Worm (Caenorhabditis elegans) whole organism, late embryonic: ENCODE data around the gene skih-2.

Experiments
- sdc-2 ChIP-seq: sonication (generic microtip); optimal IDR thresholded peaks from 2 replicates; lab custom pipeline; 2016; ENCODE audit warnings: missing genotype, missing genetic modification characterization, missing compliant biosample characterization
- ztf-16 ChIP-seq: sonication (generic microtip); optimal IDR thresholded peaks from 2 replicates; lab custom pipeline; 2017; ENCODE audit warnings: missing genetic modification characterization, missing compliant biosample characterization

DNA sequence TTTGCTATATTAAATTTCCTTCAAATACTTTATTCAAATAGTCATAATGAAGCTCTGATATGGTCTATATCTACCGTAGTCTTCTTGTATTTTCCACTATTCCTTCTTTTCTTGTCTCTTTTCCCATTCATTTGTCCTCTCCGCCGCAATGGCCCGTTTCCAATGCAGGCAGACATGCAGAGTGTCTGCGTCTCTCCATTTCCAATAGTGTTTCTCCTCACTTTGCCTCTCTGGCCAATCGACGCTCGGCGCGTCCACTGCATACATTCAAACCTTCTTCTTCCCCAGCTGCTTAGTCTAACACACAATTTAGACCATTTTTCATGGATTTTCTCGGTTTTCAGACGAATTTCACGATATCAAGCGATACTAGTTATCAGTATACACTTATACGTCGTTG is 17.0 kb downstream of the skih-2 start:
- no peak for TF ChIP-seq ztf-16 (tag; lab: Kevin White, UChicago)
- no peak for TF ChIP-seq sdc-2
